Worm (Caenorhabditis elegans): ENCODE data around the gene Y17G7B.8.

DNA sequence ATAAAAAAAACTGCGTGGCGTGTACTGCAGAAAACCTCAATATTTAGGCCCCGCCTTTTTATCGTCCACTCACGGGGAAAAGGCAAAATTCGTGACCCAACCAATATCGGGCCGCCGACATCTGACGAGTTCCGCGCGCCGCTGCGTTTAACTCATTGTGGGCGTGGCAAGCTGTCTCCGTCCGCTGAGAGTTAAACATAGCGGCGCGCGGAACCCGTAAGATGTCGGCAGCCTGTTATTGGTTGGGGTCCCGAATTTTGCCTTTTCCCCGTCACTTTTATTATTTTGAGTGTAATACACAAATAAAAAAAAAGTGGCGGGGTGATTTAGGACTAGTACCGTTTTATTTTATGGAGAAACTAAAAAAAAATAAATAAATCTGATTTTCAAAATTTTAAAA, 48.8 kb upstream of the Y17G7B.8 start:
- TF ChIP-seq flh-1 (GFP tag; optimal IDR thresholded peaks at IDR 0.05) (no peak), blmp-1 (tag; optimal IDR thresholded peaks at IDR 0.05) (no peak), nhr-76 (tag; optimal IDR thresholded peaks at IDR 0.05) (no peak), unc-39 (tag; optimal IDR thresholded peaks at IDR 0.05) (no peak)
